Worm (Caenorhabditis elegans) whole organism, early embryonic: Measurements from ENCODE around the gene Y53F4B.39.

Experiments used
- B0310.2 ChIP-seq: sonication (generic microtip); optimal IDR thresholded peaks from 2 replicates; lab custom pipeline; 2016; ENCODE audit warnings: mild to moderate bottlenecking, missing genetic modification characterization, missing compliant biosample characterization
- F13C5.2 ChIP-seq: sonication (generic microtip); optimal IDR thresholded peaks from 2 replicates; lab custom pipeline; 2017; ENCODE audit warnings: mild to moderate bottlenecking, missing genetic modification characterization, inconsistent platforms, missing compliant biosample characterization
- aly-1 ChIP-seq: sonication (generic microtip); optimal IDR thresholded peaks from 2 replicates; lab custom pipeline; 2016; ENCODE audit warnings: missing genetic modification characterization, missing compliant biosample characterization
- ama-1 ChIP-seq: fragments of 150-350 bp; optimal IDR thresholded peaks from 2 replicates; lab custom pipeline; 2014
- ceh-13 ChIP-seq: fragments of 200-800 bp; sonication (Bioruptor generic); optimal IDR thresholded peaks from 2 replicates; lab custom pipeline; 2018; ENCODE audit warnings: mild to moderate bottlenecking, missing genetic modification characterization, missing compliant biosample characterization
- ceh-36 ChIP-seq: sonication (generic microtip); optimal IDR thresholded peaks from 2 replicates; lab custom pipeline; 2016; ENCODE audit warnings: missing genetic modification characterization, inconsistent platforms, missing compliant biosample characterization
- ets-7 ChIP-seq: sonication (generic microtip); optimal IDR thresholded peaks from 2 replicates; lab custom pipeline; 2016; ENCODE audit warnings: missing genotype, missing genetic modification characterization, missing compliant biosample characterization
- flt-1 ChIP-seq: fragments of 200-800 bp; sonication (Bioruptor generic); IDR thresholded peaks from 2 replicates; pipeline ENCODE4 v1.3.6; 2022; ENCODE audit warnings: missing genetic modification characterization, missing compliant biosample characterization
- hmbx-1 ChIP-seq: sonication (generic microtip); optimal IDR thresholded peaks from 2 replicates; lab custom pipeline; 2016; ENCODE audit warnings: mild to moderate bottlenecking, missing genetic modification characterization, missing compliant biosample characterization
- hmg-4 ChIP-seq: fragments of 200-800 bp; sonication (Bioruptor generic); optimal IDR thresholded peaks from 2 replicates; lab custom pipeline; 2018; ENCODE audit warnings: mild to moderate bottlenecking, missing genetic modification characterization, missing compliant biosample characterization
- hnd-1 ChIP-seq: sonication (generic microtip); optimal IDR thresholded peaks from 2 replicates; lab custom pipeline; 2016; ENCODE audit warnings: missing genetic modification characterization, missing compliant biosample characterization
- pes-1 ChIP-seq: fragments of 200-800 bp; sonication (Bioruptor generic); IDR thresholded peaks from 2 replicates; pipeline ENCODE4 v1.3.6; 2022; ENCODE audit warnings: missing genetic modification reagents, missing genetic modification characterization, missing compliant biosample characterization
- scrt-1 ChIP-seq: fragments of 200-800 bp; sonication (Bioruptor generic); IDR thresholded peaks from 2 replicates; pipeline ENCODE4 v1.3.6; 2022; ENCODE audit warnings: missing genetic modification characterization, missing compliant biosample characterization
- sea-1 ChIP-seq: fragments of 200-800 bp; sonication (Bioruptor generic); conservative IDR thresholded peaks from 2 replicates; pipeline ENCODE4 v1.3.6; 2022; ENCODE audit warnings: missing genetic modification characterization, missing compliant biosample characterization
- tbx-11 ChIP-seq: fragments of 200-800 bp; sonication (Bioruptor generic); IDR thresholded peaks from 2 replicates; pipeline ENCODE4 v1.3.6; 2022; ENCODE audit warnings: missing genetic modification characterization, missing compliant biosample characterization
- tbx-37 ChIP-seq: fragments of 200-800 bp; sonication (Bioruptor generic); conservative IDR thresholded peaks from 2 replicates; pipeline ENCODE4 v1.3.6; 2022; ENCODE audit warnings: missing genetic modification reagents, missing genetic modification characterization, missing compliant biosample characterization
- tra-4 ChIP-seq: sonication (generic microtip); optimal IDR thresholded peaks from 2 replicates; lab custom pipeline; 2017; ENCODE audit warnings: missing genetic modification characterization, missing compliant biosample characterization

Gene Y53F4B.39

DNA sequence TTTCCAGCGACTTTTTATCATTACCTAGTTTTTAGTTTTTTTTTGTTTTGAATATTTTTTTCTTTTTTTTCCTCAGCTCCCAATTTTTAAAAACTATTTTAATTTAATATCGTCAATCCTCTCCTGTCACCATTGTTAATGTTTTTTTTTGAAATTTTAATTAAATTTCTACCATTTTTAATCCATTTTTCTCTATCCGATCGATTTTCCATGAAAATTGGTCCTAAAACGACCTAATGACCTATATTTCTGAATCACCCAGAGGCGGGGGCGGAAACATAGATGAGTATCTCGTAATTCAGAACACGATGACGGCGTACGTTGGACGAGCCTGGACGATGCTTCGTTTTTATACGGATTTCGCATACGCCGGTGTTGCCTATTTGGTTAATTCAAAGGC, at the start of gene Y53F4B.39:
Gene Y53F4B.39, plus strand, starts transcription at position 301 of the 400 bp plus-strand sequence.
- no peak for TF ChIP-seq hmg-4 (GFP tag; lab: Kevin White, UChicago)
- TF ChIP-seq hmbx-1 = no peak
- no peak for TF ChIP-seq tbx-37 (GFP tag; lab: Robert Waterston, UW)

DNA sequence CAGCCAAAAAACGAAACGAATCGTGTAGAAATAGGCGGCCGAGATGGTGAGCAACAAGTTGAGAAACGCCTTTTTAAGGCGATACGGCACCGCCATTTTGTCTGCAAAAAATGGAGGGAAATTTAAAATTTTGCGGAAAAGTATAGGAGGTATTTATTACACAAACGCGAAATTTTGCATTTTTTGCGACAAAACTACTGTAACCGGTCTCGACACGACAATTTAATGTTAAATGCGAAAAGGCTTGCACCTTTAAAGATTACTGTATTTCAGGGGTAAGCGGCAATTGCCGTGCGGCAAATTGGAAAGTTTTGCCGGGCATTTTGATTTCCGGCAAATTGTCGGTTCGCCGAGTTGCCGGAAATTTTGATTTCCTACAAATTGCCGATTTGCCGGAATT, 38.4 kb upstream of the Y53F4B.39 start, which contains the start of gene Y53F4B.18:
Gene Y53F4B.18, minus strand, starts transcription at position 101 of the 400 bp plus-strand sequence.
- TF ChIP-seq hnd-1 (no peak), ceh-36 (tag; lab: Kevin White, UChicago) (no peak), ets-7 (tag; lab: Kevin White, UChicago) (no peak), tra-4 (no peak), F13C5.2 (no peak), tbx-11 (GFP tag; lab: Robert Waterston, UW) (no peak), scrt-1 (GFP tag; lab: Robert Waterston, UW) (no peak), ama-1 (no peak)

DNA sequence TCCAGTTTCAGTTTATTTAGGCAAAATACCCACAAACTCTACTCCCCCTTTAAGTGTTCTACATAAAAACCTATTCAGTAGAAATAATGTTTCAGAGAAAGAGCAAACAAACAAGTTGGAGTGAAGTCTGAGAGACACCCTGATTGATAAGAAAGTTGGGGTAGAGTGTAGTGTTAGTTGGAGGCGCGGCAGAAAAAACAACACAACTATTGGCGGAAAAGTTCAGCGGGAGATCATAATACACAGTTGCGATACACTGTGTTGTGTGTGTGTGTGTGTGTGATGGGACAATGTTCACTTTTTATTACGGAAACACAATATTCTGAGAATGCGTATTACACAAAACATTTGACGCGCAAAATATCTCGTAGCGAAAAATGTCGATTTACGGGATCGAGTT, 35.2 kb upstream of the Y53F4B.39 start:
- no peak for TF ChIP-seq hnd-1
- TF ChIP-seq tra-4 = no peak
- TF ChIP-seq hmg-4 (GFP tag; lab: Kevin White, UChicago) = no peak
- no peak for TF ChIP-seq B0310.2
- no peak for TF ChIP-seq ama-1
- no peak for TF ChIP-seq flt-1 (GFP tag; lab: Robert Waterston, UW)
- no peak for TF ChIP-seq tbx-37 (GFP tag; lab: Robert Waterston, UW)
- no peak for TF ChIP-seq F13C5.2
- no peak for TF ChIP-seq tbx-11 (GFP tag; lab: Robert Waterston, UW)
- TF ChIP-seq ceh-13 = no peak
- no peak for TF ChIP-seq sea-1 (GFP tag; lab: Robert Waterston, UW)

DNA sequence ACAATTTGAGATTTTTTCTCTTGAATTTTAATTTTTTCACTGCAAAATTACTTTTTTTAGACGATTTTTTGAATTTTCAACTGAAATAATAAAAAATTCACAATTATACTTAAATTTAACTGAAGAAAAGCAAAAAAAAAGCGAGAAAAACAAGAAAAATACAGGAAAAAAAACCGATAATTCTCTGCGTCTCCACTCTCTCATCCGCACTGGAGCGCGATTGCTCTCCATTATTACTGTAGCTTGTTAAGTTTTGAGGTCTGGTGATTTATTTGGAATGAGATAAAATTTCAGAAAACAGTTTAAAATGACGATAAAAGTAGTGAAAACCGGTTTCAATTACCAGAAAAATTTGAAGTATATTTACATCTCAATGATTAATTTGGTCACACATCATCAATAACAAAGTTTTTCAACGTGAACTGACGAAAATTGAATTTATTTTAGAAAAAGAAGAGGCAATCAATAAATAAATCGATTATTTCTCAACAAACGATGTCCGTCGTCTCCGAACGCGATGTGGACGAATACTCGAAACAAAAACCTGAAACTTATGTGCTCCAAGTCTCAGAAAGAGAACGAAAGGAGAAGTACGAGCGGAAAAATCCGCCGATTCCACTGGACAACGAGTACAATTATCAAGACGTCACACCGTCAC, 33.0 kb upstream of the Y53F4B.39 start, which contains the start of gene Y53F4B.19:
Gene Y53F4B.19, plus strand, starts transcription at position 157 of the 658 bp plus-strand sequence.
- TF ChIP-seq B0310.2 (no peak), hmg-4 (GFP tag; lab: Kevin White, UChicago) (no peak), ets-7 (tag; lab: Kevin White, UChicago) (no peak), tbx-11 (GFP tag; lab: Robert Waterston, UW) (no peak), tbx-37 (GFP tag; lab: Robert Waterston, UW) (no peak), F13C5.2 (no peak), sea-1 (GFP tag; lab: Robert Waterston, UW) (no peak), scrt-1 (GFP tag; lab: Robert Waterston, UW) (no peak)

DNA sequence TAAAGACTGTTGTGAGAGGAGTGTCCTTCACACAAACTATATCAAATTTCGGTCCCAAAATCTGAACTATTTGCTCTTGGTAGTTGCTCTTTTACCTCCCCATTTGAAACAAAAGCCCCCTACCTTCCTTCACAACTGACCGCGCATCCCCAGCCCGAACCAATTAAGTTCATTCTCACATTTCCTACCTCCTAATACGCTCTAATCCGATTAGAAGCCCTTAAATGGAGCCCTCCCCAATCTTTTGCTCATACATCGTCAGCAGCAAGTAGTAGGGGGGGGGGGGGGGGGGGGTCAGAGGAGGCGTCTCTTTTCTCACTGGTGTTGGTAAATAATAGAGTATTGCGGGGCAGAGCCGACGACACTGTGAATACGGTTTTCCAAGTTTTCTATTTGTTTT, 29.4 kb upstream of the Y53F4B.39 start:
- no peak for TF ChIP-seq B0310.2
- no peak for TF ChIP-seq F13C5.2
- TF ChIP-seq ceh-36 (tag; lab: Kevin White, UChicago) = peak; percentile 21
- TF ChIP-seq aly-1 (tag; lab: Kevin White, UChicago) = no peak
- no peak for TF ChIP-seq tra-4
- no peak for TF ChIP-seq flt-1 (GFP tag; lab: Robert Waterston, UW)
- TF ChIP-seq scrt-1 (GFP tag; lab: Robert Waterston, UW) = no peak
- TF ChIP-seq hnd-1 = no peak
- TF ChIP-seq hmg-4 (GFP tag; lab: Kevin White, UChicago) = peak; percentile 58
- no peak for TF ChIP-seq tbx-11 (GFP tag; lab: Robert Waterston, UW)
- TF ChIP-seq hmbx-1 = no peak
- TF ChIP-seq ama-1 = no peak
- no peak for TF ChIP-seq ceh-13

DNA sequence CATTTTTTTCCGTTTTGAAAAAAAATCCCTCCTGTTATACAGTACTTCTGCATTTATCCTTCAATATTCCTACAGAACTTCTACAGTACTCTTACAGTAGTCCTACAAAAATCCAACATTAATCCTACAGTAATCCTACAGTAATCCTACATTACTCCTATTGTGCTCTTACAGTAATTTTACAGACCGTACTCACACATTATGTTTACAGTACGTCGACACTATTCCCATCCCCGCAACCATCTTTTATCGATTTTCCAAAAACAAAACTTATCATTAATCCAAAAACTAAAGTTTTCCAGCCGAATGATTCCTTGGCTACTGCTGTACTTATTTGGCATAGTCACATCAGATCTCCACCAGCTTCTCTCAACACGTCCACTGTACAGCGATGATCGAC, 25.8 kb upstream of the Y53F4B.39 start, which contains the start of gene Y53F4B.20:
Gene Y53F4B.20, plus strand, starts transcription at position 301 of the 400 bp plus-strand sequence.
- no peak for TF ChIP-seq ets-7 (tag; lab: Kevin White, UChicago)
- TF ChIP-seq aly-1 (tag; lab: Kevin White, UChicago) = no peak
- no peak for TF ChIP-seq ceh-13
- no peak for TF ChIP-seq pes-1
- no peak for TF ChIP-seq hmbx-1
- no peak for TF ChIP-seq scrt-1 (GFP tag; lab: Robert Waterston, UW)
- TF ChIP-seq sea-1 (GFP tag; lab: Robert Waterston, UW) = no peak
- TF ChIP-seq hmg-4 (GFP tag; lab: Kevin White, UChicago) = no peak
- no peak for TF ChIP-seq flt-1 (GFP tag; lab: Robert Waterston, UW)

DNA sequence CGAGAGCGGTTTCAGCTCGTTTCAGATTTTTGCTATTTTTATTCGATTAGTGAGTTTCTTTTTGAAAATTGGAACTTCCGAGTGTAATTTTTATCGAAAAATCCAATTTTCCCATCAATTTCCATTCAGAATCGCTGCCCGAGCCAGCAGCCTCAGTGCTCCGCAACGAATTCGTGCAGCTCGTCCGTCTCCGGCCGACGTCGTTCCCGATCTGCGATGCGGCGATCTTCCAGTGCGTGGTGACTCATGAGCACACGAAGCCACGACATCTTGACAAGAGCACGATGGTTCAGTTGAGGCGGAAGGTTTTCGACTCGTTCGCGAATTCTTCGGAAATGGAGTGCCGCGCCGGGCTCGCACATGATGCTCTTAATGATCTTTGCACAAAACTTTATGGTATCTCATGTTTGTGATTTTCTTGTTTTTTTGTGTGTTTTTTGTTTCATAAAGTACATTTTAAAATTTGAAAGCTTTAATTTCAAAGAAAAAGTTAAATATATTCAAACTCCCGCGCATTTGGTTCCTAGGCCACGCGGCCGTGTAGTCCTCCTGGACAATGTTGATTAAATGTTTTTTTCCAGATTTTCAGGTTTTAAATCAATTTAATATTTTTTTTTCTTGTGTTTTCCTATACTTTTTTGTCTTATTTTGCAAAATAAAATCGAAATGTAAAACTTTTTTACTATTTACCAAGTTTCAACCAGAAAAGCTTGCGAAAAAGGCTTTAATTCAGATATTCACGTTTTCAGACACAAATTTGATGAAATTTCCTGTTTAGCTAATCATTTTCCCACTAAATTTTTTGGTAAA, 20.7 kb upstream of the Y53F4B.39 start:
- TF ChIP-seq pes-1 = peak; percentile 57; the same call in 1 of the 2 replicates
- peak; percentile 38; the same call in 1 of the 2 replicates for TF ChIP-seq tbx-37 (GFP tag; lab: Robert Waterston, UW)
- TF ChIP-seq hmbx-1 = no peak
- no peak for TF ChIP-seq hmg-4 (GFP tag; lab: Kevin White, UChicago)
- TF ChIP-seq scrt-1 (GFP tag; lab: Robert Waterston, UW) = no peak
- TF ChIP-seq F13C5.2 = no peak

DNA sequence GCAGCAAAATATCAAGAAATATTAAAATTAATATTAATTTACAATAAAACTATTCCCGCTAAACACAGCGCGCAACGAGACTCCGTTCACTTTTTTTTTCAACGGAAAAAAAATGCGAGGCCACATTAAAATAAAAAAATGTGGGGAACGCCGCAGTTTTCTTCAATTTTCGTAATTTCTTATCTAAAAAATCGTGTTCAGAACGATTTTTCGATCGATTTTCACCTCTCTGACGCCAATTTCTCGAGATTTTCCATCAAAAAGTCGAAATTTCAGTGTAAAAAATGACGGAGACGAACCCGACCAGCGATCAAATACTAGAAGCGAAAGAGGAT, 20.1 kb upstream of the Y53F4B.39 start, which contains the start of gene Y53F4B.21:
Gene Y53F4B.21, plus strand, starts transcription at position 285 of the 335 bp plus-strand sequence.
- TF ChIP-seq hmbx-1 (no peak), hnd-1 (no peak), B0310.2 (no peak), ets-7 (tag; lab: Kevin White, UChicago) (no peak), scrt-1 (GFP tag; lab: Robert Waterston, UW) (no peak), sea-1 (GFP tag; lab: Robert Waterston, UW) (no peak), hmg-4 (GFP tag; lab: Kevin White, UChicago) (no peak), ceh-13 (no peak), F13C5.2 (no peak), ceh-36 (tag; lab: Kevin White, UChicago) (no peak)
